Worm (Caenorhabditis elegans) whole organism, L2 larva: ENCODE data around the gene cyb-3.

Experiments used
- C34F6.9 ChIP-seq: fragments of 150-350 bp; optimal IDR thresholded peaks from 2 replicates; lab custom pipeline; 2014; ENCODE audit warnings: missing biosample characterization, missing genetic modification characterization
- F13H6.1 ChIP-seq: sonication (generic microtip); optimal IDR thresholded peaks from 2 replicates; lab custom pipeline; 2016; ENCODE audit warnings: missing genetic modification characterization, missing compliant biosample characterization
- R02D3.7 ChIP-seq: fragments of 150-350 bp; optimal IDR thresholded peaks from 2 replicates; lab custom pipeline; 2014; ENCODE audit warnings: missing biosample characterization, missing genetic modification characterization
- Y55F3AM.14 ChIP-seq: fragments of 200-800 bp; sonication (Bioruptor generic); optimal IDR thresholded peaks from 2 replicates; lab custom pipeline; 2018; ENCODE audit warnings: mild to moderate bottlenecking, missing genetic modification characterization, missing compliant biosample characterization
- alr-1 ChIP-seq: fragments of 150-350 bp; optimal IDR thresholded peaks from 2 replicates; lab custom pipeline; 2014; ENCODE audit warnings: missing biosample characterization, missing genetic modification characterization
- aly-2 ChIP-seq: fragments of 150-350 bp; optimal IDR thresholded peaks from 2 replicates; lab custom pipeline; 2014; ENCODE audit warnings: missing biosample characterization, missing genetic modification characterization
- ama-1 ChIP-seq: fragments of 150-350 bp; optimal IDR thresholded peaks from 2 replicates; lab custom pipeline; 2018; ENCODE audit warnings: inconsistent platforms
- crh-2 ChIP-seq: sonication (generic microtip); optimal IDR thresholded peaks from 2 replicates; lab custom pipeline; 2017; ENCODE audit warnings: missing biosample characterization, missing genetic modification characterization
- dmd-4 ChIP-seq: sonication (generic microtip); optimal IDR thresholded peaks from 2 replicates; lab custom pipeline; 2017; ENCODE audit warnings: missing biosample characterization, missing genetic modification characterization
- elt-1 ChIP-seq: fragments of 150-350 bp; optimal IDR thresholded peaks from 2 replicates; lab custom pipeline; 2014; ENCODE audit warnings: missing biosample characterization, missing genetic modification characterization
- elt-3 ChIP-seq: sonication (generic microtip); optimal IDR thresholded peaks from 2 replicates; lab custom pipeline; 2017; ENCODE audit warnings: missing biosample characterization, missing genetic modification characterization
- fos-1 ChIP-seq: fragments of 150-350 bp; optimal IDR thresholded peaks from 2 replicates; lab custom pipeline; 2014; ENCODE audit warnings: missing biosample characterization, missing genetic modification characterization
- gmeb-1 ChIP-seq: fragments of 150-350 bp; optimal IDR thresholded peaks from 2 replicates; lab custom pipeline; 2014; ENCODE audit warnings: missing biosample characterization, missing genetic modification characterization
- lin-11 ChIP-seq: fragments of 150-350 bp; sonication (generic microtip); optimal IDR thresholded peaks from 2 replicates; lab custom pipeline; 2014; ENCODE audit warnings: missing biosample characterization, missing genetic modification characterization, inconsistent platforms, mixed read lengths
- lin-13 ChIP-seq: fragments of 150-350 bp; optimal IDR thresholded peaks from 2 replicates; lab custom pipeline; 2014; ENCODE audit warnings: missing biosample characterization, missing genetic modification reagents, missing genetic modification characterization
- lin-39 ChIP-seq: fragments of 150-350 bp; optimal IDR thresholded peaks from 2 replicates; lab custom pipeline; 2014; ENCODE audit warnings: missing biosample characterization, missing genetic modification reagents, missing genetic modification characterization
- lsy-2 ChIP-seq, 2 experiments: fragments of 150-350 bp in 1 of 2; sonication (generic microtip) in 1 of 2; optimal IDR thresholded peaks; 2 replicates each; lab custom pipeline; 2014 to 2017; ENCODE audit warnings: missing biosample characterization in 2 of 2, missing genetic modification characterization in 2 of 2
- mab-5 ChIP-seq: fragments of 150-350 bp; optimal IDR thresholded peaks from 2 replicates; lab custom pipeline; 2014; ENCODE audit warnings: missing biosample characterization, missing genetic modification characterization
- mbf-1 ChIP-seq: sonication (generic microtip); optimal IDR thresholded peaks from 2 replicates; lab custom pipeline; 2017; ENCODE audit warnings: missing biosample characterization, missing genetic modification characterization
- mdl-1 ChIP-seq, 2 experiments: fragments of 150-350 bp in 1 of 2; sonication (generic microtip) in 1 of 2; optimal IDR thresholded peaks; 2 replicates each; lab custom pipeline; 2017; ENCODE audit warnings: missing biosample characterization in 2 of 2, missing genetic modification characterization in 2 of 2
- nhr-10 ChIP-seq: sonication (generic microtip); optimal IDR thresholded peaks from 2 replicates; lab custom pipeline; 2017; ENCODE audit warnings: missing biosample characterization, missing genetic modification characterization
- nhr-12 ChIP-seq: fragments of 150-350 bp; optimal IDR thresholded peaks from 2 replicates; lab custom pipeline; 2014; ENCODE audit warnings: missing biosample characterization, missing genetic modification characterization
- nhr-129 ChIP-seq: fragments of 150-350 bp; optimal IDR thresholded peaks from 2 replicates; lab custom pipeline; 2014; ENCODE audit warnings: missing biosample characterization, missing genetic modification characterization
- nhr-23 ChIP-seq: fragments of 150-350 bp; optimal IDR thresholded peaks from 2 replicates; lab custom pipeline; 2014; ENCODE audit warnings: missing biosample characterization, missing genetic modification reagents, missing genetic modification characterization
- nhr-25 ChIP-seq: fragments of 150-350 bp; sonication (generic microtip); optimal IDR thresholded peaks from 3 replicates; lab custom pipeline; 2014; ENCODE audit warnings: missing biosample characterization, missing genetic modification characterization
- nhr-6 ChIP-seq: fragments of 150-350 bp; optimal IDR thresholded peaks from 2 replicates; lab custom pipeline; 2014; ENCODE audit warnings: missing biosample characterization, missing genetic modification characterization
- nhr-77 ChIP-seq: fragments of 150-350 bp; optimal IDR thresholded peaks from 2 replicates; lab custom pipeline; 2014; ENCODE audit warnings: missing biosample characterization, missing genetic modification characterization
- sma-9 ChIP-seq, 2 experiments: fragments of 150-350 bp in 1 of 2; sonication (generic microtip) in 1 of 2; optimal IDR thresholded peaks; 2 replicates each; lab custom pipeline; 2014 to 2016; ENCODE audit warnings: missing genetic modification characterization in 2 of 2, mild to moderate bottlenecking in 1 of 2, missing biosample characterization in 1 of 2, missing compliant biosample characterization in 1 of 2, missing genetic modification reagents in 1 of 2, moderate library complexity in 1 of 2
- snpc-4 ChIP-seq: fragments of 150-350 bp; optimal IDR thresholded peaks from 2 replicates; lab custom pipeline; 2014; ENCODE audit warnings: missing biosample characterization, missing genetic modification characterization
- unc-55 ChIP-seq: fragments of 150-350 bp; sonication (generic microtip); optimal IDR thresholded peaks from 3 replicates; lab custom pipeline; 2014; ENCODE audit warnings: missing biosample characterization, missing genetic modification reagents, missing genetic modification characterization
- zag-1 ChIP-seq: fragments of 150-350 bp; optimal IDR thresholded peaks from 2 replicates; lab custom pipeline; 2014; ENCODE audit warnings: missing biosample characterization, missing genetic modification characterization
- ztf-1 ChIP-seq: fragments of 200-800 bp; sonication (Bioruptor generic); conservative IDR thresholded peaks from 2 replicates; pipeline ENCODE4 v1.3.6; 2022; ENCODE audit warnings: missing genetic modification characterization, missing compliant biosample characterization
- ztf-11 ChIP-seq: sonication (generic microtip); optimal IDR thresholded peaks from 2 replicates; lab custom pipeline; 2017; ENCODE audit warnings: missing biosample characterization, missing genetic modification characterization

cyb-3 gene

ce11 chrV:15383739-15384138 lies 11.8 kb upstream of the cyb-3 start, which contains the start of gene str-88:
Gene str-88 (minus strand): TSS chrV:15383839.
- TF ChIP-seq Y55F3AM.14 (no peak), nhr-129 (tag; lab: Kevin White, UChicago) (no peak), snpc-4 (tag; lab: Kevin White, UChicago) (no peak), nhr-25 (tag; lab: Kevin White, UChicago) (no peak), zag-1 (tag; lab: Kevin White, UChicago) (no peak), alr-1 (no peak), nhr-10 (no peak)
- TF ChIP-seq, all 48 proteins: peak for 0

DNA sequence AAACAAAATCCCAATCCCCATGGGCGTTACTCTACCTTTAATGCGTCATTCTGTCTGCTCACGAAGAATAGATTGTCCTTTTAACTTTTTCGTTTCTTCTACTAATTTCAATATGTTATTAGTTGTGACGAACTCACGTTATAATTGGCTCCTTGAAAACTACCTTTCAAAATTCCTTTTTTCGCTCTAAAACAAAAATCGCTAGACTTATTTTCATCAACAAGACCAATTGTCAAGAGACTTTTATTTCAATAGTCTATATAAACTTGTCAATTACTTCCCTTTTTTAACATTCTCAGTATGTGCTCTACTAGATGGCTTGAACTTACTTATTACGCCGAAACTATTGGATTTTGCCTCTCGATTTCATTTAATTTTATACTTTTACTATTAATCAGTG lies 10.8 kb upstream of the cyb-3 start, which contains the start of gene str-102:
Gene str-102 (plus strand): TSS at position 301 of the 400 bp plus-strand sequence.
- TF ChIP-seq alr-1: no peak
- TF ChIP-seq elt-3 (tag; lab: Kevin White, UChicago): no peak
- TF ChIP-seq ama-1 (lab: Kevin White, UChicago): no peak
- no peak for TF ChIP-seq sma-9 (GFP tag; optimal IDR thresholded peaks at IDR 0.05; lab: Kevin White, UChicago)
- no peak for TF ChIP-seq sma-9 (tag; optimal IDR thresholded peaks at IDR 0.05; lab: Kevin White, UChicago)
- TF ChIP-seq nhr-23: no peak
- no peak for TF ChIP-seq elt-1 (tag; lab: Kevin White, UChicago)
- no peak for TF ChIP-seq mab-5 (tag; lab: Kevin White, UChicago)
- TF ChIP-seq lin-39: no peak
- TF ChIP-seq ztf-11: no peak
- no peak for TF ChIP-seq C34F6.9 (tag; lab: Kevin White, UChicago)
- TF ChIP-seq nhr-12 (tag; lab: Kevin White, UChicago): no peak
- TF ChIP-seq mdl-1 (tag; optimal IDR thresholded peaks at IDR 0.05; lab: Kevin White, UChicago): no peak
- TF ChIP-seq nhr-6: no peak
- no peak for TF ChIP-seq ztf-1
- no peak for TF ChIP-seq nhr-77 (tag; lab: Kevin White, UChicago)
- no peak for TF ChIP-seq dmd-4 (tag; lab: Kevin White, UChicago)
- no peak for TF ChIP-seq nhr-129 (tag; lab: Kevin White, UChicago)
- TF ChIP-seq F13H6.1 (tag; lab: Kevin White, UChicago): no peak
- TF ChIP-seq mbf-1 (tag; lab: Kevin White, UChicago): no peak
- TF ChIP-seq R02D3.7 (tag; lab: Kevin White, UChicago): no peak

DNA sequence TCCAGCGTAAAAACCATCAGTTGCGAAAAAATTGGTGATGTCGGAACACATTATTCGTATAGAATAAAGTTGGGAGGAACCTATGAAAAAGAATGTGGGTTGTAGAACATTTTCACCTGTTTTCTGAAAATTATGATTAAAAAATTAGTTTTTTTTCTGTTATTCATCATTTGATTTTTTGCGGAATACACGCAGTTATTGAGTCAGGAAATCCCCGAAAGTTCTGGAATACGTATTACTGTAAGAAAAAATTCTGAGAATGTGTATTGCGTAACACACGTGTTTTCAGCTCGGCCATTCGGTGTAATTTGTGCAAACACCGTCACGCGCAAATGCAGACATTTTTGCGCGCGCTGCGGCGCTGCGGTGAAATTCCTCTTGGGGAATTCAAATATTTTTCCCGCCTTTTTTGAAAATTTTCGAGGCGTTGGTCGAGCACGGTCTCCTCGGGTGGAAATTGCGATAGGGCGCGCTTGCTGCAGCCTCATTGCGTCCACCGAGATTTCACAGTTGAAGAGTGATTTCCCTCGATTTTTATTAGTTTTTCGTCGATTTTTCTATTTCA lies 6.6 kb upstream of the cyb-3 start, which contains the start of gene srh-170:
Gene srh-170 (minus strand): TSS at position 51 of the 565 bp plus-strand sequence.
- TF ChIP-seq nhr-12 (tag; lab: Kevin White, UChicago) (no peak), crh-2 (tag; lab: Kevin White, UChicago) (no peak)
- TF ChIP-seq, all 48 proteins: peak for 0

ce11 chrV:15392064-15392463 lies 3.4 kb upstream of the cyb-3 start:
- TF ChIP-seq alr-1 (no peak), lin-13 (GFP tag; lab: Kevin White, UChicago) (no peak), nhr-6 (no peak), gmeb-1 (tag; lab: Kevin White, UChicago) (no peak), F13H6.1 (tag; lab: Kevin White, UChicago) (no peak), zag-1 (tag; lab: Kevin White, UChicago) (no peak), Y55F3AM.14 (no peak), nhr-25 (tag; lab: Kevin White, UChicago) (no peak), aly-2 (tag; lab: Kevin White, UChicago) (no peak), fos-1 (no peak), lin-39 (no peak), mbf-1 (tag; lab: Kevin White, UChicago) (no peak), ztf-11 (no peak), mdl-1 (tag; optimal IDR thresholded peaks at IDR 0.05; lab: Kevin White, UChicago) (no peak), lin-11 (no peak)

DNA sequence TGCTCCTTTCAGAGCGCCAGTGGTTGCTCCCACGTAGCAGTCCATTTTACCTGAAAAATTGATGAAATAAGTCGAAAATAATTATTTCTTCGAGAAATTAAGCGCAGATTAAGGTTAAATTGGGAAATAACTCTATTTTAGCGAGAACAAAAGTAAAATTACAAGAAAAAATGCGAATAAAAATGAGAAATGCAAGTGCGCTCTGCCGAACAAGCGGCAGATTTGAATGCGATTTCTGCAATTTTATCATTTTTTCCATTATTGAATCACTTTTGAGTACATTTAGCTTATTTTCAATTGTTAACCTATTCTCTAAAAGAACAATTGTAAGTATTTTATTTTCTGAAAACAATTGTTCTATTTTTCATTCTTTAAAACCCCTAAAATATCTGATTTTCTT lies 590 bp upstream of the cyb-3 start, which contains the start of gene T06E6.1:
Gene T06E6.1 (minus strand): TSS at position 56 of the 400 bp plus-strand sequence.
- TF ChIP-seq dmd-4 (tag; lab: Kevin White, UChicago) (no peak), gmeb-1 (tag; lab: Kevin White, UChicago) (peak; percentile 68), mbf-1 (tag; lab: Kevin White, UChicago) (no peak), alr-1 (no peak), lin-13 (GFP tag; lab: Kevin White, UChicago) (peak; percentile 28), lsy-2 (tag; optimal IDR thresholded peaks at IDR 0.05; lab: Kevin White, UChicago) (peak in 1 of 2 experiments; percentile 23), nhr-25 (tag; lab: Kevin White, UChicago) (no peak), unc-55 (GFP tag; lab: Kevin White, UChicago) (peak; percentile 5), nhr-6 (no peak)
